Worm (Caenorhabditis elegans): ENCODE results near the gene C16C8.21.

ce11 chrII:3447906-3448305 lies at the start of gene C16C8.21:
- TF ChIP-seq snpc-4 (GFP tag; optimal IDR thresholded peaks at IDR 0.05) (no peak), snpc-4 (tag; optimal IDR thresholded peaks at IDR 0.05) (no peak), F22D6.2 (tag; optimal IDR thresholded peaks at IDR 0.05) (no peak), T26A5.8 (tag; optimal IDR thresholded peaks at IDR 0.05) (no peak), fkh-3 (tag; optimal IDR thresholded peaks at IDR 0.05) (no peak)
